Fruit fly (Drosophila melanogaster): Measurements from ENCODE around the gene CG43774.

CG43774 gene

dm6 chr2L:4030236-4030943 lies 21.9 kb downstream of the CG43774 start (continued):
- TF ChIP-seq Awh (GFP tag; IDR thresholded peaks at IDR 0.05) (peak; percentile 89), CG12299 (tag; optimal IDR thresholded peaks at IDR 0.05) (peak; percentile 26), CG2116 (GFP tag; optimal IDR thresholded peaks at IDR 0.05) (peak; percentile 20), zf30C (GFP tag; optimal IDR thresholded peaks at IDR 0.05) (no peak), eyg (GFP tag; optimal IDR thresholded peaks at IDR 0.05) (peak; percentile 63), CG11398 (GFP tag; optimal IDR thresholded peaks at IDR 0.05) (peak; percentile 67), CG10462 (GFP tag; optimal IDR thresholded peaks at IDR 0.05) (peak; percentile 51), Hmr (GFP tag; optimal IDR thresholded peaks at IDR 0.05) (peak; percentile 67), Blimp-1 (GFP tag; optimal IDR thresholded peaks at IDR 0.05) (peak; percentile 80), H2.0 (GFP tag; IDR thresholded peaks at IDR 0.05) (peak; percentile 83), abd-A (tag; optimal IDR thresholded peaks at IDR 0.05) (peak; percentile 45), CHES-1-like (GFP tag; optimal IDR thresholded peaks at IDR 0.05) (peak; percentile 65), CG32532 (GFP tag; IDR thresholded peaks at IDR 0.05) (peak; percentile 83), yki (optimal IDR thresholded peaks at IDR 0.05) (no peak), PHDP (tag; optimal IDR thresholded peaks at IDR 0.05) (peak; percentile 80), CG1792 (GFP tag; optimal IDR thresholded peaks at IDR 0.05) (peak; percentile 61), B-H1 (GFP tag; IDR thresholded peaks at IDR 0.05) (peak; percentile 59; the same call in 2 of the 3 replicates), CG34376 (GFP tag; optimal IDR thresholded peaks at IDR 0.05) (no peak), dmrt99B (tag; optimal IDR thresholded peaks at IDR 0.05) (peak; percentile 90), MBD-R2 (GFP tag; IDR thresholded peaks at IDR 0.05) (peak; percentile 36; the same call in 1 of the 2 replicates), CG31224 (GFP tag; IDR thresholded peaks at IDR 0.05) (peak; percentile 55), MESR4 (GFP tag; optimal IDR thresholded peaks at IDR 0.05) (peak; percentile 5), Xbp1 (GFP tag; optimal IDR thresholded peaks at IDR 0.05) (peak; percentile 87), gsb-n (tag; optimal IDR thresholded peaks at IDR 0.05) (peak; percentile 81), CG34224 (GFP tag; IDR thresholded peaks at IDR 0.05; ENCODE audit: partially characterized antibody) (peak; percentile 43; the same call in 1 of the 3 replicates), Meics (GFP tag; optimal IDR thresholded peaks at IDR 0.05) (peak; percentile 71), mam (GFP tag; optimal IDR thresholded peaks at IDR 0.05) (peak; percentile 77), nau (GFP tag; optimal IDR thresholded peaks at IDR 0.05) (peak; percentile 52), Trl (optimal IDR thresholded peaks at IDR 0.05) (no peak), Trl (GFP tag; optimal IDR thresholded peaks at IDR 0.05) (peak; percentile 80), ap (GFP tag; IDR thresholded peaks at IDR 0.05) (peak; percentile 87), Sry-β (GFP tag; optimal IDR thresholded peaks at IDR 0.05) (peak; percentile 22), Med (GFP tag) (peak; percentile 97), CG42726 (GFP tag; IDR thresholded peaks at IDR 0.05; ENCODE audit: partially characterized antibody) (no peak), CG7786 (GFP tag; optimal IDR thresholded peaks at IDR 0.05) (peak; percentile 52), kah (GFP tag; optimal IDR thresholded peaks at IDR 0.05) (peak; percentile 54), D19B (GFP tag; optimal IDR thresholded peaks at IDR 0.05) (peak; percentile 90), YL-1 (GFP tag; optimal IDR thresholded peaks at IDR 0.05) (no peak), CG32767 (GFP tag; IDR thresholded peaks at IDR 0.05) (peak; percentile 80; the same call in 1 of the 2 replicates), Scr (GFP tag; IDR thresholded peaks at IDR 0.05; ENCODE audit: partially characterized antibody) (peak; percentile 69), CG12071 (GFP tag; optimal IDR thresholded peaks at IDR 0.05) (peak; percentile 70), Elba2 (GFP tag; optimal IDR thresholded peaks at IDR 0.05) (peak; percentile 54), tna (GFP tag; IDR thresholded peaks at IDR 0.05; ENCODE audit: partially characterized antibody) (peak; percentile 93), CG10147 (GFP tag; optimal IDR thresholded peaks at IDR 0.05) (peak; percentile 62), gro (GFP tag; optimal IDR thresholded peaks at IDR 0.05) (peak; percentile 43), CG7372 (GFP tag; IDR thresholded peaks at IDR 0.05) (peak; percentile 75), CG32772 (GFP tag; IDR thresholded peaks at IDR 0.05) (peak; percentile 89), CG30403 (GFP tag; optimal IDR thresholded peaks at IDR 0.05) (peak; percentile 85), HLH54F (GFP tag; optimal IDR thresholded peaks at IDR 0.05) (peak; percentile 68), ab (GFP tag; optimal IDR thresholded peaks at IDR 0.05) (peak; percentile 64)
